Worm (Caenorhabditis elegans) whole organism, young adult: ENCODE measurements around the gene T25B9.2.

Experiments used
- B0035.1 ChIP-seq: sonication (generic microtip); optimal IDR thresholded peaks from 2 replicates; lab custom pipeline; 2016; ENCODE audit warnings: missing genetic modification characterization, mild to moderate bottlenecking, missing compliant biosample characterization, missing genotype, missing genetic modification reagents
- B0261.1 ChIP-seq: sonication (generic microtip); optimal IDR thresholded peaks from 2 replicates; lab custom pipeline; 2016; ENCODE audit warnings: mild to moderate bottlenecking, missing genetic modification characterization, moderate library complexity, missing compliant biosample characterization
- C06A6.2 ChIP-seq: fragments of 200-800 bp; sonication (Bioruptor generic); conservative IDR thresholded peaks from 2 replicates; pipeline ENCODE4 v1.3.6; 2022; ENCODE audit warnings: missing genetic modification characterization, missing compliant biosample characterization
- F10E7.11 ChIP-seq: sonication (generic microtip); optimal IDR thresholded peaks from 2 replicates; lab custom pipeline; 2017; ENCODE audit warnings: mild to moderate bottlenecking, missing genetic modification characterization, moderate library complexity, missing compliant biosample characterization
- F22D6.2 ChIP-seq: sonication (generic microtip); optimal IDR thresholded peaks from 2 replicates; lab custom pipeline; 2016; ENCODE audit warnings: mild to moderate bottlenecking, missing genetic modification characterization, missing compliant biosample characterization
- F52B5.7 ChIP-seq: sonication (generic microtip); optimal IDR thresholded peaks from 2 replicates; lab custom pipeline; 2016; ENCODE audit warnings: mild to moderate bottlenecking, missing genetic modification characterization, missing compliant biosample characterization
- F55B11.4 ChIP-seq: sonication (generic microtip); optimal IDR thresholded peaks from 2 replicates; lab custom pipeline; 2016; ENCODE audit warnings: missing compliant biosample characterization, missing genetic modification characterization, borderline replicate concordance; ENCODE audit not compliant: insufficient read depth
- Y56A3A.18 ChIP-seq: fragments of 200-800 bp; sonication (Bioruptor generic); IDR thresholded peaks from 2 replicates; pipeline ENCODE4 v1.3.6; 2022; ENCODE audit warnings: missing genetic modification reagents, missing genetic modification characterization, missing compliant biosample characterization
- Y95B8A.8 ChIP-seq: fragments of 200-800 bp; sonication (Bioruptor generic); IDR thresholded peaks from 2 replicates; pipeline ENCODE4 v1.3.6; 2022; ENCODE audit warnings: missing genetic modification reagents, missing genetic modification characterization, missing compliant biosample characterization
- ZK185.1 ChIP-seq: sonication (generic microtip); optimal IDR thresholded peaks from 2 replicates; lab custom pipeline; 2016; ENCODE audit warnings: mild to moderate bottlenecking, missing genetic modification characterization, missing compliant biosample characterization; ENCODE audit not compliant: poor library complexity, severe bottlenecking
- akir-1 ChIP-seq: fragments of 200-800 bp; sonication (Bioruptor generic); optimal IDR thresholded peaks from 2 replicates; lab custom pipeline; 2018; ENCODE audit warnings: mild to moderate bottlenecking, missing genetic modification characterization, moderate library complexity, missing compliant biosample characterization
- ama-1 ChIP-seq, 3 experiments: fragments of 150-350 bp in 1 of 3; sonication (generic microtip) in 2 of 3; optimal IDR thresholded peaks; 2 replicates each; lab custom pipeline; 2014 to 2018; ENCODE audit warnings: missing biosample characterization in 2 of 3, missing genetic modification characterization in 2 of 3, missing genetic modification reagents in 2 of 3
- aptf-2 ChIP-seq: fragments of 200-800 bp; sonication (Bioruptor generic); conservative IDR thresholded peaks from 2 replicates; pipeline ENCODE4 v1.3.6; 2022; ENCODE audit warnings: missing genetic modification reagents, missing genetic modification characterization, missing compliant biosample characterization
- aptf-3 ChIP-seq: fragments of 200-800 bp; sonication (Bioruptor generic); IDR thresholded peaks from 2 replicates; pipeline ENCODE4 v1.3.6; 2022; ENCODE audit warnings: missing genetic modification characterization, missing compliant biosample characterization
- atf-7 ChIP-seq: sonication (generic microtip); optimal IDR thresholded peaks from 2 replicates; lab custom pipeline; 2017; ENCODE audit warnings: mild to moderate bottlenecking, missing genetic modification characterization, missing compliant biosample characterization
- athp-1 ChIP-seq: sonication (generic microtip); optimal IDR thresholded peaks from 2 replicates; lab custom pipeline; 2017; ENCODE audit warnings: mild to moderate bottlenecking, missing genetic modification characterization, missing compliant biosample characterization
- attf-3 ChIP-seq: fragments of 200-800 bp; sonication (Bioruptor generic); conservative IDR thresholded peaks from 2 replicates; pipeline ENCODE4 v1.3.6; 2022; ENCODE audit warnings: missing genetic modification reagents, missing genetic modification characterization, missing compliant biosample characterization
- ccch-3 ChIP-seq: fragments of 200-800 bp; sonication (Bioruptor generic); optimal IDR thresholded peaks from 2 replicates; lab custom pipeline; 2018; ENCODE audit warnings: mild to moderate bottlenecking, missing genetic modification characterization, missing compliant biosample characterization
- cebp-1 ChIP-seq, 2 experiments: fragments of 200-800 bp in 1 of 2; sonication (Bioruptor generic) in 1 of 2; sonication (generic microtip) in 1 of 2; IDR thresholded peaks in 1 of 2; optimal IDR thresholded peaks in 1 of 2; 2 replicates each; pipeline versions ENCODE4 v1.3.6 to Lab custom; 2017 to 2022; ENCODE audit warnings: missing compliant biosample characterization in 2 of 2, missing genetic modification characterization in 2 of 2, mild to moderate bottlenecking in 1 of 2, missing genetic modification reagents in 1 of 2, moderate library complexity in 1 of 2
- ceh-91 ChIP-seq: fragments of 200-800 bp; sonication (Bioruptor generic); IDR thresholded peaks from 2 replicates; pipeline ENCODE4 v1.3.6; 2022; ENCODE audit warnings: missing genetic modification reagents, missing genetic modification characterization, missing compliant biosample characterization
- die-1 ChIP-seq: sonication (generic microtip); optimal IDR thresholded peaks from 2 replicates; lab custom pipeline; 2016; ENCODE audit warnings: missing genotype, mild to moderate bottlenecking, missing genetic modification characterization, missing compliant biosample characterization
- egl-44 ChIP-seq: fragments of 200-800 bp; sonication (Bioruptor generic); IDR thresholded peaks from 2 replicates; pipeline ENCODE4 v1.3.6; 2022; ENCODE audit warnings: missing genetic modification reagents, missing genetic modification characterization, missing compliant biosample characterization
- egrh-3 ChIP-seq: fragments of 200-800 bp; sonication (Bioruptor generic); IDR thresholded peaks from 2 replicates; pipeline ENCODE4 v1.3.6; 2022; ENCODE audit warnings: missing genetic modification reagents, missing genetic modification characterization, missing compliant biosample characterization
- ekl-4 ChIP-seq: fragments of 200-800 bp; sonication (Bioruptor generic); IDR thresholded peaks from 2 replicates; pipeline ENCODE4 v1.3.6; 2022; ENCODE audit warnings: missing genetic modification reagents, missing genetic modification characterization, missing compliant biosample characterization
- lin-26 ChIP-seq: fragments of 200-800 bp; sonication (Bioruptor generic); IDR thresholded peaks from 2 replicates; pipeline ENCODE4 v1.3.6; 2022; ENCODE audit warnings: missing genetic modification reagents, missing genetic modification characterization, missing compliant biosample characterization
- lin-40 ChIP-seq: sonication (generic microtip); optimal IDR thresholded peaks from 2 replicates; lab custom pipeline; 2016; ENCODE audit warnings: missing genetic modification characterization, mild to moderate bottlenecking, missing compliant biosample characterization, missing genotype, missing genetic modification reagents
- mxl-1 ChIP-seq: sonication (generic microtip); optimal IDR thresholded peaks from 2 replicates; lab custom pipeline; 2016; ENCODE audit warnings: missing genetic modification characterization, missing compliant biosample characterization
- nfya-1 ChIP-seq: sonication (generic microtip); optimal IDR thresholded peaks from 2 replicates; lab custom pipeline; 2017; ENCODE audit warnings: antibody characterized with exemption, missing compliant biosample characterization, missing genetic modification characterization, borderline replicate concordance; ENCODE audit not compliant: insufficient read depth
- nhr-120 ChIP-seq: fragments of 200-800 bp; sonication (Bioruptor generic); IDR thresholded peaks from 2 replicates; pipeline ENCODE4 v1.3.6; 2022; ENCODE audit warnings: missing genetic modification characterization, missing compliant biosample characterization
- nhr-179 ChIP-seq: sonication (generic microtip); optimal IDR thresholded peaks from 2 replicates; lab custom pipeline; 2016; ENCODE audit warnings: mild to moderate bottlenecking, missing genetic modification characterization, missing compliant biosample characterization
- nhr-80 ChIP-seq: sonication (generic microtip); optimal IDR thresholded peaks from 2 replicates; lab custom pipeline; 2016; ENCODE audit warnings: missing genetic modification characterization, missing compliant biosample characterization
- pha-4 ChIP-seq: fragments of 150-350 bp; sonication (generic microtip); optimal IDR thresholded peaks from 2 replicates; lab custom pipeline; 2014; ENCODE audit warnings: missing biosample characterization, missing genetic modification reagents, missing genetic modification characterization
- sea-2 ChIP-seq: fragments of 200-800 bp; sonication (Bioruptor generic); IDR thresholded peaks from 2 replicates; pipeline ENCODE4 v1.3.6; 2022; ENCODE audit warnings: missing genetic modification characterization, missing compliant biosample characterization
- somi-1 ChIP-seq: fragments of 200-800 bp; sonication (Bioruptor generic); optimal IDR thresholded peaks from 2 replicates; lab custom pipeline; 2018; ENCODE audit warnings: mild to moderate bottlenecking, missing genetic modification characterization, missing compliant biosample characterization
- sptf-2 ChIP-seq: fragments of 200-800 bp; sonication (Bioruptor generic); optimal IDR thresholded peaks from 2 replicates; lab custom pipeline; 2018; ENCODE audit warnings: mild to moderate bottlenecking, missing genetic modification characterization, missing compliant biosample characterization
- tbx-9 ChIP-seq: sonication (generic microtip); optimal IDR thresholded peaks from 2 replicates; lab custom pipeline; 2016; ENCODE audit warnings: borderline replicate concordance, missing genetic modification characterization, inconsistent platforms, missing compliant biosample characterization
- xnd-1 ChIP-seq: sonication (generic microtip); optimal IDR thresholded peaks from 2 replicates; lab custom pipeline; 2016; ENCODE audit warnings: missing genotype, missing genetic modification reagents, missing genetic modification characterization, missing compliant biosample characterization
- zim-3 ChIP-seq: sonication (generic microtip); optimal IDR thresholded peaks from 2 replicates; lab custom pipeline; 2017; ENCODE audit warnings: mild to moderate bottlenecking, missing genetic modification characterization, moderate library complexity, missing compliant biosample characterization
- ztf-26 ChIP-seq: sonication (generic microtip); optimal IDR thresholded peaks from 2 replicates; lab custom pipeline; 2017; ENCODE audit warnings: missing genetic modification characterization, missing compliant biosample characterization
- ztf-6 ChIP-seq: fragments of 200-800 bp; sonication (Bioruptor generic); IDR thresholded peaks from 2 replicates; pipeline ENCODE4 v1.3.6; 2022; ENCODE audit warnings: missing genetic modification reagents, missing genetic modification characterization, missing compliant biosample characterization

Gene T25B9.2

DNA sequence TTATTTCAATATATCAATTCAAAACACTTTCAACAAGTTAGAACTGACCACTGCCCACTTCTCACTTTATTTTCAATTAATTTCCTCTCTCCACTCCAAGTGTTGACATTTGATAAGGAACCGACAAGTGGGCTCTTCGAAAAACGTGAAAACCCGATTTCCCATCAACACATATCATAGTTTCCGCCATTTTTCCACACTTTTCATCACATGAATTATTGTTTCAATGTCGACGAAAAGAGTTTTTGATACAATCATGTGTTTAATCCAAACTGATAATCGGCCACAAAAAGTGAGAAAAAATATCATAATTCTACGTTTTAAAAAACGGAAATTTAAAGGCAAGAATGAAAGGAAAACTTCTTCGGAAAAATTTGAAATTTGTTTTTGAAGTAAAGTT lies 44.0 kb upstream of the T25B9.2 start:
- TF ChIP-seq nhr-80 (tag; lab: Kevin White, UChicago): peak; percentile 66
- no peak for TF ChIP-seq athp-1 (tag; lab: Kevin White, UChicago)

DNA sequence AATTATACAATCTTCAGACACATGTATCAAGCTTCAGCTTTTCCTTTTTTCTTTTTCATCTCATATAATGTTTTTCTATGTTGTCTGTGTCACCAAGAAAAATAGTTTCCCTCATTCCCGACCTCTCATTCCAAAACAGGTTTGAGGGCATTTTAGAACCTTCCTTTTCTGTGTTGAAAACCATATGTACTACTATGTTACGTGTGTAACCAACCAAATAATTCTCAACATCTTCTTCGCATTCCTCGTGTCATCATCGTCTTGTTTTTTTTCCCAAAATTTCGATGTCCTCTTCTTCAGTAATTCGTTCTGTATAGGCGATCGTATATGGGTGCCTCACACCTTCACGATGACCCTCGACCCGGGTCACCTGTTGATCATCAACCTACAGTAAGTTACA lies 38.7 kb upstream of the T25B9.2 start, which contains the start of gene pept-2:
Gene pept-2 (plus strand): TSS at position 301 of the 400 bp plus-strand sequence.
- no peak for TF ChIP-seq pha-4 (tag; lab: Kevin White, UChicago)
- no peak for TF ChIP-seq F10E7.11 (tag; lab: Kevin White, UChicago)
- no peak for TF ChIP-seq nhr-80 (tag; lab: Kevin White, UChicago)
- no peak for TF ChIP-seq ekl-4
- no peak for TF ChIP-seq nhr-120 (GFP tag; lab: Robert Waterston, UW)
- no peak for TF ChIP-seq die-1 (tag; lab: Kevin White, UChicago)
- no peak for TF ChIP-seq tbx-9 (tag; lab: Kevin White, UChicago)
- no peak for TF ChIP-seq ztf-6
- no peak for TF ChIP-seq sea-2 (GFP tag; lab: Robert Waterston, UW)
- no peak for TF ChIP-seq F55B11.4 (tag; lab: Kevin White, UChicago)
- no peak for TF ChIP-seq B0035.1 (tag; lab: Kevin White, UChicago)
- TF ChIP-seq B0261.1: no peak
- TF ChIP-seq cebp-1 (GFP tag; IDR thresholded peaks at IDR 0.05; lab: Robert Waterston, UW): no peak
- TF ChIP-seq cebp-1 (tag; optimal IDR thresholded peaks at IDR 0.05; lab: Kevin White, UChicago): no peak
- no peak for TF ChIP-seq Y95B8A.8 (GFP tag; lab: Robert Waterston, UW)
- TF ChIP-seq, all 124 proteins: peak for 0

DNA sequence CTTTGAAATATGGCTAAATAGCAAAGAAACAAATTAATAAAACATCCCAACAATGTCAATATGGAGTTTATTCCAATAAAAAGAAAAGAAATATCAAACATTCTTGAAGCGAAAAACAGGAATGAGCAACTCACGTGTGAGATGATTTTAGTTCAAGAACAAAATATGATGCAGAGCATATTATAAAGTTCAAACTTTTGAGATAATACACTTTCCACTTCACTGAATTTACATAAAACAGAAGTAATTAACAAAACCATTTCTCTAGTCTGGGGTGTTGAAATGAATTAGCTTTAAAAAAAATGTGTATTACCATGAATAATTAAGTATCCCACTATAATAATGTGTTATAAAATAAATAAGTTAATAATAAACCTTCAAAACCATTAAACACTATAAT lies 35.1 kb upstream of the T25B9.2 start, which contains the start of gene srd-7:
Gene srd-7 (minus strand): TSS at position 101 of the 400 bp plus-strand sequence.
- TF ChIP-seq somi-1 (no peak), xnd-1 (tag; lab: Kevin White, UChicago) (no peak), aptf-3 (GFP tag; lab: Robert Waterston, UW) (no peak), F22D6.2 (tag; lab: Kevin White, UChicago) (no peak), ccch-3 (GFP tag; lab: Kevin White, UChicago) (no peak), nfya-1 (no peak), attf-3 (GFP tag; lab: Robert Waterston, UW) (no peak), C06A6.2 (no peak), mxl-1 (tag; lab: Kevin White, UChicago) (no peak)

DNA sequence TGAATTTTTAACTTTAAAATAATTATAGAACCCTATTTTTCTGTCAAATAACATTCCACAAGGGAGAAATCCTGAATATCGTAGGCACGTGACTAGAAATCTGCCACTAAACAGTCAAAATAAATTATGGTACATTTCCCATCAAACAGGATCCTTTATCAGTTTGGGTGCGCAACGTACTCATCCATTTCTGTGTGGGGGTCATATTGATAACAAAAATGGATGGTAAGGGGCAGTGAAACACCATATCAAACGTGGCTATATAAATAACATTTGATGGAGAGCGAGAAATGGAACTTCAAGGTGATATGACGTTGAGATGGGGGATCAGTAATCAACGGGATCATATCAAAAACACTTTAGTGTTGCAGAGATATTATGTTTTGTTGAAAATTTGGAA lies 32.4 kb upstream of the T25B9.2 start:
- TF ChIP-seq ztf-6: no peak
- TF ChIP-seq egl-44 (GFP tag; lab: Robert Waterston, UW): no peak
- no peak for TF ChIP-seq zim-3
- no peak for TF ChIP-seq lin-26 (GFP tag; lab: Robert Waterston, UW)
- no peak for TF ChIP-seq egrh-3 (GFP tag; lab: Robert Waterston, UW)
- no peak for TF ChIP-seq atf-7 (tag; lab: Kevin White, UChicago)
- no peak for TF ChIP-seq Y56A3A.18 (GFP tag; lab: Robert Waterston, UW)
- no peak for TF ChIP-seq ztf-26 (tag; lab: Kevin White, UChicago)
- TF ChIP-seq attf-3 (GFP tag; lab: Robert Waterston, UW): no peak
- TF ChIP-seq nhr-179 (tag; lab: Kevin White, UChicago): no peak
- no peak for TF ChIP-seq F52B5.7 (tag; lab: Kevin White, UChicago)
- no peak for TF ChIP-seq lin-40 (tag; lab: Kevin White, UChicago)
- TF ChIP-seq aptf-2 (GFP tag; lab: Robert Waterston, UW): no peak
- no peak for TF ChIP-seq ama-1 (optimal IDR thresholded peaks at IDR 0.05; lab: Kevin White, UChicago)
- no peak for TF ChIP-seq ama-1 (GFP tag; optimal IDR thresholded peaks at IDR 0.05; lab: Kevin White, UChicago)
- no peak for TF ChIP-seq sptf-2 (GFP tag; lab: Kevin White, UChicago)
- TF ChIP-seq ceh-91: no peak
- no peak for TF ChIP-seq akir-1
- no peak for TF ChIP-seq ZK185.1 (tag; lab: Kevin White, UChicago)
